Worm (Caenorhabditis elegans) whole organism, young adult: Measurements from ENCODE around the gene clec-163.

Experiments used
- B0019.2 ChIP-seq: fragments of 200-800 bp; sonication (Bioruptor generic); conservative IDR thresholded peaks from 2 replicates; pipeline ENCODE4 v1.3.6; 2022; ENCODE audit warnings: missing genetic modification reagents, missing genetic modification characterization, missing compliant biosample characterization
- B0336.3 ChIP-seq: fragments of 200-800 bp; sonication (Bioruptor generic); IDR thresholded peaks from 2 replicates; pipeline ENCODE4 v1.3.6; 2022; ENCODE audit warnings: missing genetic modification characterization, missing compliant biosample characterization
- C17E4.6 ChIP-seq: fragments of 200-800 bp; sonication (Bioruptor generic); IDR thresholded peaks from 2 replicates; pipeline ENCODE4 v1.3.6; 2022; ENCODE audit warnings: missing genetic modification reagents, missing genetic modification characterization, missing compliant biosample characterization
- F23B12.7 ChIP-seq: sonication (generic microtip); optimal IDR thresholded peaks from 2 replicates; lab custom pipeline; 2017; ENCODE audit warnings: missing genetic modification characterization, mild to moderate bottlenecking, missing compliant biosample characterization, antibody characterized with exemption, moderate library complexity; ENCODE audit not compliant: insufficient read depth
- F33H1.4 ChIP-seq: fragments of 200-800 bp; sonication (Bioruptor generic); IDR thresholded peaks from 2 replicates; pipeline ENCODE4 v1.3.6; 2022; ENCODE audit warnings: missing genetic modification reagents, missing genetic modification characterization, missing compliant biosample characterization
- F55B11.4 ChIP-seq: sonication (generic microtip); optimal IDR thresholded peaks from 2 replicates; lab custom pipeline; 2016; ENCODE audit warnings: missing compliant biosample characterization, missing genetic modification characterization, borderline replicate concordance; ENCODE audit not compliant: insufficient read depth
- F57A8.1 ChIP-seq: fragments of 200-800 bp; sonication (Bioruptor generic); optimal IDR thresholded peaks from 2 replicates; lab custom pipeline; 2018; ENCODE audit warnings: mild to moderate bottlenecking, missing genetic modification characterization, moderate library complexity, missing compliant biosample characterization
- T07F8.4 ChIP-seq: sonication (generic microtip); optimal IDR thresholded peaks from 2 replicates; lab custom pipeline; 2016; ENCODE audit warnings: mild to moderate bottlenecking, missing genetic modification characterization, moderate library complexity, missing compliant biosample characterization
- Y56A3A.18 ChIP-seq: fragments of 200-800 bp; sonication (Bioruptor generic); IDR thresholded peaks from 2 replicates; pipeline ENCODE4 v1.3.6; 2022; ENCODE audit warnings: missing genetic modification reagents, missing genetic modification characterization, missing compliant biosample characterization
- Y79H2A.3 ChIP-seq: fragments of 200-800 bp; sonication (Bioruptor generic); conservative IDR thresholded peaks from 2 replicates; pipeline ENCODE4 v1.3.6; 2022; ENCODE audit warnings: missing genetic modification reagents, missing genetic modification characterization, missing compliant biosample characterization
- ZK185.1 ChIP-seq: sonication (generic microtip); optimal IDR thresholded peaks from 2 replicates; lab custom pipeline; 2016; ENCODE audit warnings: mild to moderate bottlenecking, missing genetic modification characterization, missing compliant biosample characterization; ENCODE audit not compliant: poor library complexity, severe bottlenecking
- athp-1 ChIP-seq: sonication (generic microtip); optimal IDR thresholded peaks from 2 replicates; lab custom pipeline; 2017; ENCODE audit warnings: mild to moderate bottlenecking, missing genetic modification characterization, missing compliant biosample characterization
- attf-3 ChIP-seq: fragments of 200-800 bp; sonication (Bioruptor generic); conservative IDR thresholded peaks from 2 replicates; pipeline ENCODE4 v1.3.6; 2022; ENCODE audit warnings: missing genetic modification reagents, missing genetic modification characterization, missing compliant biosample characterization
- attf-6 ChIP-seq: fragments of 200-800 bp; sonication (Bioruptor generic); IDR thresholded peaks from 2 replicates; pipeline ENCODE4 v1.3.6; 2022; ENCODE audit warnings: missing genetic modification reagents, missing genetic modification characterization, missing compliant biosample characterization
- cebp-1 ChIP-seq, 2 experiments: fragments of 200-800 bp in 1 of 2; sonication (Bioruptor generic) in 1 of 2; sonication (generic microtip) in 1 of 2; IDR thresholded peaks in 1 of 2; optimal IDR thresholded peaks in 1 of 2; 2 replicates each; pipeline versions ENCODE4 v1.3.6 to Lab custom; 2017 to 2022; ENCODE audit warnings: missing compliant biosample characterization in 2 of 2, missing genetic modification characterization in 2 of 2, mild to moderate bottlenecking in 1 of 2, missing genetic modification reagents in 1 of 2, moderate library complexity in 1 of 2
- cebp-2 ChIP-seq: fragments of 200-800 bp; sonication (Bioruptor generic); IDR thresholded peaks from 2 replicates; pipeline ENCODE4 v1.3.6; 2022; ENCODE audit warnings: missing genetic modification characterization, missing compliant biosample characterization
- ceh-91 ChIP-seq: fragments of 200-800 bp; sonication (Bioruptor generic); IDR thresholded peaks from 2 replicates; pipeline ENCODE4 v1.3.6; 2022; ENCODE audit warnings: missing genetic modification reagents, missing genetic modification characterization, missing compliant biosample characterization
- die-1 ChIP-seq: sonication (generic microtip); optimal IDR thresholded peaks from 2 replicates; lab custom pipeline; 2016; ENCODE audit warnings: missing genotype, mild to moderate bottlenecking, missing genetic modification characterization, missing compliant biosample characterization
- dox-1 ChIP-seq: fragments of 200-800 bp; sonication (Bioruptor generic); IDR thresholded peaks from 2 replicates; pipeline ENCODE4 v1.3.6; 2022; ENCODE audit warnings: missing genetic modification reagents, missing genetic modification characterization, missing compliant biosample characterization
- efl-1 ChIP-seq: fragments of 150-350 bp; optimal IDR thresholded peaks from 2 replicates; lab custom pipeline; 2014; ENCODE audit warnings: missing biosample characterization, missing genetic modification reagents, missing genetic modification characterization
- egrh-3 ChIP-seq: fragments of 200-800 bp; sonication (Bioruptor generic); IDR thresholded peaks from 2 replicates; pipeline ENCODE4 v1.3.6; 2022; ENCODE audit warnings: missing genetic modification reagents, missing genetic modification characterization, missing compliant biosample characterization
- ekl-4 ChIP-seq: fragments of 200-800 bp; sonication (Bioruptor generic); IDR thresholded peaks from 2 replicates; pipeline ENCODE4 v1.3.6; 2022; ENCODE audit warnings: missing genetic modification reagents, missing genetic modification characterization, missing compliant biosample characterization
- him-1 ChIP-seq: sonication (generic microtip); optimal IDR thresholded peaks from 2 replicates; lab custom pipeline; 2016; ENCODE audit warnings: missing genotype, missing genetic modification reagents, missing genetic modification characterization, missing compliant biosample characterization
- let-607 ChIP-seq, 2 experiments: fragments of 200-800 bp in 1 of 2; sonication (Bioruptor generic) in 1 of 2; sonication (generic microtip) in 1 of 2; optimal IDR thresholded peaks; 2 replicates each; lab custom pipeline; 2016 to 2018; ENCODE audit warnings: mild to moderate bottlenecking in 2 of 2, missing compliant biosample characterization in 2 of 2, missing genetic modification characterization in 2 of 2, moderate library complexity in 2 of 2, missing genotype in 1 of 2
- lin-35 ChIP-seq, 3 experiments: fragments of 150-350 bp in 2 of 3; sonication (generic microtip) in 1 of 3; optimal IDR thresholded peaks; 2 replicates each; lab custom pipeline; 2014 to 2018; ENCODE audit warnings: missing biosample characterization in 3 of 3, missing genetic modification characterization in 3 of 3, missing genetic modification reagents in 3 of 3
- lin-40 ChIP-seq: sonication (generic microtip); optimal IDR thresholded peaks from 2 replicates; lab custom pipeline; 2016; ENCODE audit warnings: missing genetic modification characterization, mild to moderate bottlenecking, missing compliant biosample characterization, missing genotype, missing genetic modification reagents
- lir-1 ChIP-seq: fragments of 200-800 bp; sonication (Bioruptor generic); conservative IDR thresholded peaks from 2 replicates; pipeline ENCODE4 v1.3.6; 2022; ENCODE audit warnings: missing genetic modification reagents, missing genetic modification characterization, missing compliant biosample characterization
- madf-10 ChIP-seq: sonication (generic microtip); optimal IDR thresholded peaks from 2 replicates; lab custom pipeline; 2016; ENCODE audit warnings: mild to moderate bottlenecking, missing genetic modification characterization, missing compliant biosample characterization
- madf-8 ChIP-seq: fragments of 200-800 bp; sonication (Bioruptor generic); conservative IDR thresholded peaks from 2 replicates; pipeline ENCODE4 v1.3.6; 2022; ENCODE audit warnings: missing genetic modification reagents, missing genetic modification characterization, missing compliant biosample characterization
- nfya-2 ChIP-seq: fragments of 200-800 bp; sonication (Bioruptor generic); IDR thresholded peaks from 2 replicates; pipeline ENCODE4 v1.3.6; 2022; ENCODE audit warnings: missing genetic modification reagents, missing genetic modification characterization, missing compliant biosample characterization
- pbrm-1 ChIP-seq: fragments of 200-800 bp; sonication (Bioruptor generic); IDR thresholded peaks from 2 replicates; pipeline ENCODE4 v1.3.6; 2022; ENCODE audit warnings: missing genetic modification reagents, missing genetic modification characterization, missing compliant biosample characterization
- rec-8 ChIP-seq, 2 experiments: sonication (generic microtip); optimal IDR thresholded peaks; 2 replicates each; lab custom pipeline; 2016; ENCODE audit warnings: mild to moderate bottlenecking in 2 of 2, missing genetic modification characterization in 2 of 2, missing genetic modification reagents in 2 of 2, missing genotype in 2 of 2, missing biosample characterization in 1 of 2, missing compliant biosample characterization in 1 of 2, moderate library complexity in 1 of 2
- repo-1 ChIP-seq: sonication (generic microtip); optimal IDR thresholded peaks from 2 replicates; lab custom pipeline; 2017; ENCODE audit warnings: mild to moderate bottlenecking, missing genetic modification characterization, missing compliant biosample characterization
- sea-2 ChIP-seq: fragments of 200-800 bp; sonication (Bioruptor generic); IDR thresholded peaks from 2 replicates; pipeline ENCODE4 v1.3.6; 2022; ENCODE audit warnings: missing genetic modification characterization, missing compliant biosample characterization
- snpc-1.1 ChIP-seq: sonication (generic microtip); optimal IDR thresholded peaks from 2 replicates; lab custom pipeline; 2017; ENCODE audit warnings: missing genetic modification characterization, mild to moderate bottlenecking, missing compliant biosample characterization, antibody characterized with exemption, moderate library complexity, missing genotype, missing genetic modification reagents; ENCODE audit not compliant: insufficient read depth
- snpc-1.3 ChIP-seq: sonication (generic microtip); optimal IDR thresholded peaks from 2 replicates; lab custom pipeline; 2017; ENCODE audit warnings: missing genetic modification characterization, mild to moderate bottlenecking, missing compliant biosample characterization, antibody characterized with exemption, moderate library complexity, missing genotype, missing genetic modification reagents; ENCODE audit not compliant: insufficient read depth
- snpc-4 ChIP-seq, 5 experiments: fragments of 150-350 bp in 1 of 5; sonication (generic microtip) in 4 of 5; optimal IDR thresholded peaks; 2 replicates each; lab custom pipeline; 2014 to 2018; ENCODE audit warnings: missing genetic modification characterization in 5 of 5, missing biosample characterization in 3 of 5, antibody characterized with exemption in 2 of 5, mild to moderate bottlenecking in 2 of 5, missing compliant biosample characterization in 2 of 5, missing genotype in 2 of 5, moderate library complexity in 2 of 5, missing genetic modification reagents in 1 of 5
- tbx-9 ChIP-seq: sonication (generic microtip); optimal IDR thresholded peaks from 2 replicates; lab custom pipeline; 2016; ENCODE audit warnings: borderline replicate concordance, missing genetic modification characterization, inconsistent platforms, missing compliant biosample characterization
- xnd-1 ChIP-seq: sonication (generic microtip); optimal IDR thresholded peaks from 2 replicates; lab custom pipeline; 2016; ENCODE audit warnings: missing genotype, missing genetic modification reagents, missing genetic modification characterization, missing compliant biosample characterization
- ztf-26 ChIP-seq: sonication (generic microtip); optimal IDR thresholded peaks from 2 replicates; lab custom pipeline; 2017; ENCODE audit warnings: missing genetic modification characterization, missing compliant biosample characterization
- ztf-28 ChIP-seq: fragments of 200-800 bp; sonication (Bioruptor generic); IDR thresholded peaks from 2 replicates; pipeline ENCODE4 v1.3.6; 2022; ENCODE audit warnings: missing genetic modification reagents, missing genetic modification characterization, missing compliant biosample characterization

Gene clec-163

DNA sequence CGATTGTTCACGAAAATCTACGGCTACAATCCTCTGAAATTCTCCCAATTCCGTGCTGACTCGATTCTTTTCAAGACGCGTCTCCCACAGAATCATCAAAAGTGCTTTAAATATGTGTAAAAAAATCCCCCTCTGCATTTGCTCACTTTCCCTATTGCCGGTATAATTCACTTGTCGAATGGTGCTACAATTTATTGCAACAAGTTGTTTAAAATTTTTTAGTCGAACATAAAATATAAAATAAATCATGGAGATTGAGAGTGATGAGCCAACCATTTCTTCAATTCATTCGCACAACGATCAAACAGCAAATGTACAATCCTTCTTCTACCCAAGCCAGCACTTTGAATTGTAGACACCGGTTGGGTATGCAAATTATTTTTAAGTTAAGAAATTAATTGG lies 47.7 kb upstream of the clec-163 start (continued):
- TF ChIP-seq rec-8 (tag; optimal IDR thresholded peaks at IDR 0.05; lab: Kevin White, UChicago): peak; percentile 64 to 77
- no peak for TF ChIP-seq ceh-91
- TF ChIP-seq die-1 (tag; lab: Kevin White, UChicago): peak; percentile 80
- TF ChIP-seq him-1 (tag; lab: Kevin White, UChicago): peak; percentile 69
- peak; percentile 63 for TF ChIP-seq F57A8.1 (GFP tag; lab: Kevin White, UChicago)
- peak; percentile 73; the same call in 1 of the 2 replicates for TF ChIP-seq Y56A3A.18
- TF ChIP-seq cebp-2: 0 out of 2 replicates have a peak, but pooled peaks have one; percentile 49
- TF ChIP-seq F23B12.7 (tag; lab: Kevin White, UChicago): peak; percentile 32
- peak; percentile 69 for TF ChIP-seq snpc-1.3
- peak; percentile 38; the same call in 1 of the 2 replicates for TF ChIP-seq dox-1
- no peak for TF ChIP-seq snpc-4 (GFP tag; optimal IDR thresholded peaks at IDR 0.05; lab: Kevin White, UChicago)
- TF ChIP-seq snpc-4 (tag; optimal IDR thresholded peaks at IDR 0.05; lab: Kevin White, UChicago): peak in 1 of 4 experiments; percentile 56

ce11 chrIII:10747620-10748479 lies 46.3 kb upstream of the clec-163 start, which contains the start of the genes ran-1 and dkc-1:
Gene ran-1, minus strand, starts transcription at chrIII:10747728.
Gene dkc-1, plus strand, starts transcription at chrIII:10748429.
- 0 out of 2 replicates have a peak, but pooled peaks have one; percentile 29 for TF ChIP-seq lir-1 (GFP tag; lab: Robert Waterston, UW)
- no peak for TF ChIP-seq sea-2 (GFP tag; lab: Robert Waterston, UW)
- TF ChIP-seq B0019.2 (GFP tag; lab: Robert Waterston, UW): peak; percentile 86
- no peak for TF ChIP-seq attf-6 (GFP tag; lab: Robert Waterston, UW)
- TF ChIP-seq pbrm-1 (GFP tag; lab: Robert Waterston, UW): peak; percentile 80
- peak; percentile 81 for TF ChIP-seq athp-1
- 0 out of 2 replicates have a peak, but pooled peaks have one; percentile 44 for TF ChIP-seq attf-3 (GFP tag; lab: Robert Waterston, UW)
- TF ChIP-seq ekl-4 (GFP tag; lab: Robert Waterston, UW): peak; percentile 77
- TF ChIP-seq F33H1.4: peak; percentile 84
- TF ChIP-seq egrh-3 (GFP tag; lab: Robert Waterston, UW): peak; percentile 53
- TF ChIP-seq nfya-2 (GFP tag; lab: Robert Waterston, UW): no peak
- no peak for TF ChIP-seq ZK185.1 (tag; lab: Kevin White, UChicago)
- TF ChIP-seq Y79H2A.3 (GFP tag; lab: Robert Waterston, UW): 0 out of 2 replicates have a peak, but pooled peaks have one; percentile 7
- TF ChIP-seq cebp-1 (GFP tag; IDR thresholded peaks at IDR 0.05; lab: Robert Waterston, UW): peak; percentile 58; the same call in 1 of the 2 replicates
- TF ChIP-seq cebp-1 (tag; optimal IDR thresholded peaks at IDR 0.05; lab: Kevin White, UChicago): peak; percentile 90
- TF ChIP-seq madf-8 (GFP tag; lab: Robert Waterston, UW): peak; percentile 94
- peak; percentile 87 for TF ChIP-seq C17E4.6
- no peak for TF ChIP-seq T07F8.4 (tag; lab: Kevin White, UChicago)
- TF ChIP-seq lin-35 (GFP tag; optimal IDR thresholded peaks at IDR 0.05; lab: Kevin White, UChicago): peak in 2 of 3 experiments; percentile 74 to 79
- peak; percentile 43; the same call in 1 of the 2 replicates for TF ChIP-seq ztf-28
- peak; percentile 4 for TF ChIP-seq repo-1 (tag; lab: Kevin White, UChicago)
- TF ChIP-seq B0336.3 (GFP tag; lab: Robert Waterston, UW): peak; percentile 90
- TF ChIP-seq tbx-9: no peak
- TF ChIP-seq ztf-26: peak; percentile 38
- no peak for TF ChIP-seq F55B11.4 (tag; lab: Kevin White, UChicago)
- peak; percentile 54 for TF ChIP-seq snpc-1.1 (tag; lab: Kevin White, UChicago)
- TF ChIP-seq efl-1 (GFP tag; lab: Kevin White, UChicago): peak; percentile 98
- TF ChIP-seq snpc-4 (GFP tag; optimal IDR thresholded peaks at IDR 0.05; lab: Kevin White, UChicago): peak; percentile 35
- peak; percentile 31 to 52 (median 38) for TF ChIP-seq snpc-4 (tag; optimal IDR thresholded peaks at IDR 0.05; lab: Kevin White, UChicago)
- TF ChIP-seq lin-40: peak; percentile 51
- TF ChIP-seq let-607 (tag; optimal IDR thresholded peaks at IDR 0.05; lab: Kevin White, UChicago): no peak
- no peak for TF ChIP-seq cebp-2
- no peak for TF ChIP-seq madf-10 (tag; lab: Kevin White, UChicago)
- peak; percentile 89 for TF ChIP-seq xnd-1 (tag; lab: Kevin White, UChicago)
